Fruit fly (Drosophila melanogaster): ENCODE data around the gene Cht7.

Cht7 gene

DNA sequence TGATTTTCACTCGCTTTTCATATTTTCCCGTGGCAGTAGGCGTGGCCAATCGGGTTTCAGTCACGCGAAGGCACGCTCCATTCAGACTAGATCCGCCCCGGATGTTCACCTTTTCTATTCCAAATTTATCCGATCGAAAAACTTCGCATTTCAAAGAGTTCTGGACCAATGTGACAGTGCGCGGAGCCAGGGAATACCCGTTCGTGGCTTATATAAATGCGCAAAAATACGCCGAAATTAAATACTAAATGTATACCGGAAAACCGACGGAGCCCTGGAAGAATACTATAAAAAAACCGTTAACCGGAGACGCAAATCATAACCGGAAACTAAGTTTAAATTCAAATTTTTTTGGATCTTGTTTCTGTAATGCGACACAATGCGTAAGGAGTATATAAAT, 20.8 kb upstream of the Cht7 start, which contains the start of gene promL (continued):
- TF ChIP-seq NC2α (GFP tag; optimal IDR thresholded peaks at IDR 0.05) (no peak), CG7556 (GFP tag; optimal IDR thresholded peaks at IDR 0.05) (peak; percentile 43), Dad (GFP tag; optimal IDR thresholded peaks at IDR 0.05) (peak; percentile 13), Dll (GFP tag; IDR thresholded peaks at IDR 0.05; ENCODE audit: partially characterized antibody) (no peak), CG10321 (GFP tag; IDR thresholded peaks at IDR 0.05) (no peak), Fer1 (GFP tag; optimal IDR thresholded peaks at IDR 0.05) (peak; percentile 80), run (tag; optimal IDR thresholded peaks at IDR 0.05) (no peak), CG18619 (GFP tag; optimal IDR thresholded peaks at IDR 0.05) (peak; percentile 64), hkb (optimal IDR thresholded peaks at IDR 0.05) (no peak), hkb (GFP tag; IDR thresholded peaks at IDR 0.05) (peak; percentile 58), CG17568 (GFP tag; optimal IDR thresholded peaks at IDR 0.05) (peak; percentile 74), br (optimal IDR thresholded peaks at IDR 0.05) (no peak), ind (GFP tag; optimal IDR thresholded peaks at IDR 0.05) (no peak), CG1647 (GFP tag; optimal IDR thresholded peaks at IDR 0.05) (no peak), Atf-2 (GFP tag; optimal IDR thresholded peaks at IDR 0.05) (peak; percentile 16), CG10147 (GFP tag; optimal IDR thresholded peaks at IDR 0.05) (peak; percentile 64), Meics (GFP tag; optimal IDR thresholded peaks at IDR 0.05) (peak; percentile 80), Sox100B (GFP tag; optimal IDR thresholded peaks at IDR 0.05) (peak; percentile 18), CG9876 (GFP tag; optimal IDR thresholded peaks at IDR 0.05) (no peak), CG10209 (GFP tag; optimal IDR thresholded peaks at IDR 0.05) (peak; percentile 44), dysf (GFP tag; IDR thresholded peaks at IDR 0.05) (peak; percentile 64; the same call in 2 of the 3 replicates), Nf-YC (tag; optimal IDR thresholded peaks at IDR 0.05) (peak; percentile 59), NC2β (GFP tag; optimal IDR thresholded peaks at IDR 0.05) (peak; percentile 83), cg (GFP tag; optimal IDR thresholded peaks at IDR 0.05) (peak; percentile 17), ase (GFP tag; IDR thresholded peaks at IDR 0.05) (0 out of 3 replicates have a peak, but pooled peaks have one; percentile 35), nerfin-1 (tag; optimal IDR thresholded peaks at IDR 0.05) (peak; percentile 57), CG7786 (GFP tag; optimal IDR thresholded peaks at IDR 0.05) (peak; percentile 27), CG8089 (GFP tag; optimal IDR thresholded peaks at IDR 0.05) (no peak), CG9932 (GFP tag; IDR thresholded peaks at IDR 0.05) (no peak), CG2889 (GFP tag; IDR thresholded peaks at IDR 0.05) (no peak), pzg (GFP tag; optimal IDR thresholded peaks at IDR 0.05) (peak; percentile 95), stwl (tag; optimal IDR thresholded peaks at IDR 0.05) (peak; percentile 79), Doc2 (GFP tag; IDR thresholded peaks at IDR 0.05) (no peak), Adf1 (GFP tag; IDR thresholded peaks at IDR 0.05) (no peak; the same call in 1 of the 2 replicates), CG15696 (tag; optimal IDR thresholded peaks at IDR 0.05) (peak; percentile 27), bigmax (GFP tag; optimal IDR thresholded peaks at IDR 0.05) (peak; percentile 2), CG7987 (GFP tag; optimal IDR thresholded peaks at IDR 0.05) (peak; percentile 84), CG10959 (GFP tag; IDR thresholded peaks at IDR 0.05) (no peak), Mad (GFP tag; optimal IDR thresholded peaks at IDR 0.05) (peak; percentile 66), CkIIα-i1 (GFP tag; IDR thresholded peaks at IDR 0.05) (no peak), CG7839 (tag; optimal IDR thresholded peaks at IDR 0.05) (peak; percentile 47), CG10565 (GFP tag; optimal IDR thresholded peaks at IDR 0.05) (no peak), salm (tag; optimal IDR thresholded peaks at IDR 0.05) (peak; percentile 66), Hsf (GFP tag; optimal IDR thresholded peaks at IDR 0.05) (peak; percentile 60), CG32767 (GFP tag; IDR thresholded peaks at IDR 0.05) (peak; percentile 38; the same call in 1 of the 2 replicates), CG12071 (GFP tag; optimal IDR thresholded peaks at IDR 0.05) (peak; percentile 41), CG30403 (GFP tag; optimal IDR thresholded peaks at IDR 0.05) (peak; percentile 49), bbx (GFP tag; IDR thresholded peaks at IDR 0.05; ENCODE audit: partially characterized antibody) (peak; percentile 72), CG16863 (GFP tag; optimal IDR thresholded peaks at IDR 0.05) (peak; percentile 9), lmd (GFP tag; IDR thresholded peaks at IDR 0.05) (no peak), Bdp1 (GFP tag; optimal IDR thresholded peaks at IDR 0.05) (peak; percentile 57), tin (GFP tag; optimal IDR thresholded peaks at IDR 0.05) (peak; percentile 9)

Data from whole organism, embryonic.